Worm (Caenorhabditis elegans) whole organism, late embryonic: Measurements from ENCODE around the gene C09E7.11.

Experiments used
- ama-1 ChIP-seq: fragments of 150-350 bp; optimal IDR thresholded peaks from 2 replicates; lab custom pipeline; 2014
- che-1 ChIP-seq: sonication (generic microtip); optimal IDR thresholded peaks from 2 replicates; lab custom pipeline; 2016; ENCODE audit warnings: mild to moderate bottlenecking, missing genetic modification characterization, missing compliant biosample characterization
- dve-1 ChIP-seq: sonication (generic microtip); optimal IDR thresholded peaks from 2 replicates; lab custom pipeline; 2017; ENCODE audit warnings: antibody characterized with exemption, mild to moderate bottlenecking, missing genetic modification characterization, missing compliant biosample characterization
- fkh-10 ChIP-seq: fragments of 150-350 bp; optimal IDR thresholded peaks from 2 replicates; lab custom pipeline; 2014; ENCODE audit warnings: missing biosample characterization, missing genetic modification reagents, missing genetic modification characterization
- hlh-30 ChIP-seq: sonication (generic microtip); optimal IDR thresholded peaks from 2 replicates; lab custom pipeline; 2017; ENCODE audit warnings: antibody characterized with exemption, missing genetic modification characterization, missing compliant biosample characterization; ENCODE audit not compliant: insufficient read depth
- nfya-1 ChIP-seq: sonication (generic microtip); optimal IDR thresholded peaks from 2 replicates; lab custom pipeline; 2017; ENCODE audit warnings: missing genetic modification characterization, mild to moderate bottlenecking, missing compliant biosample characterization, antibody characterized with exemption, moderate library complexity
- pat-9 ChIP-seq: fragments of 200-800 bp; sonication (Bioruptor generic); optimal IDR thresholded peaks from 2 replicates; lab custom pipeline; 2018; ENCODE audit warnings: mild to moderate bottlenecking, missing genetic modification characterization, moderate library complexity, missing compliant biosample characterization
- pha-2 ChIP-seq: sonication (generic microtip); optimal IDR thresholded peaks from 2 replicates; lab custom pipeline; 2017; ENCODE audit warnings: mild to moderate bottlenecking, missing genetic modification characterization, missing compliant biosample characterization
- pros-1 ChIP-seq: fragments of 150-350 bp; optimal IDR thresholded peaks from 2 replicates; lab custom pipeline; 2014; ENCODE audit warnings: missing biosample characterization, missing genetic modification reagents, missing genetic modification characterization
- rnt-1 ChIP-seq: sonication (generic microtip); optimal IDR thresholded peaks from 2 replicates; lab custom pipeline; 2016; ENCODE audit warnings: missing genetic modification characterization, missing compliant biosample characterization
- sdc-2 ChIP-seq: sonication (generic microtip); optimal IDR thresholded peaks from 2 replicates; lab custom pipeline; 2016; ENCODE audit warnings: missing genotype, missing genetic modification characterization, missing compliant biosample characterization
- sox-2 ChIP-seq: fragments of 200-800 bp; sonication (Bioruptor generic); IDR thresholded peaks from 2 replicates; pipeline ENCODE4 v1.3.6; 2022; ENCODE audit warnings: missing genetic modification reagents, missing genetic modification characterization, missing compliant biosample characterization
- tbx-7 ChIP-seq: sonication (generic microtip); optimal IDR thresholded peaks from 2 replicates; lab custom pipeline; 2016; ENCODE audit warnings: missing genotype, missing genetic modification characterization, missing compliant biosample characterization

ce11 chrIII:6489493-6489892 is 41.7 kb upstream of the C09E7.11 start, which contains the start of gene rpt-3:
- no peak for TF ChIP-seq pat-9 (tag; lab: Kevin White, UChicago)
- no peak for TF ChIP-seq sdc-2 (tag; lab: Kevin White, UChicago)
- no peak for TF ChIP-seq pha-2 (tag; lab: Kevin White, UChicago)
- TF ChIP-seq nfya-1: no peak
- TF ChIP-seq pros-1 (tag; lab: Kevin White, UChicago): no peak
- no peak for TF ChIP-seq ama-1 (lab: Kevin White, UChicago)
- TF ChIP-seq dve-1: no peak
- no peak for TF ChIP-seq sox-2 (GFP tag; lab: Robert Waterston, UW)
- no peak for TF ChIP-seq hlh-30 (tag; lab: Kevin White, UChicago)
- TF ChIP-seq tbx-7 (tag; lab: Kevin White, UChicago): no peak
- TF ChIP-seq fkh-10: no peak
- no peak for TF ChIP-seq che-1 (tag; lab: Kevin White, UChicago)
- no peak for TF ChIP-seq rnt-1 (tag; lab: Kevin White, UChicago)
